Fruit fly (Drosophila melanogaster): ENCODE measurements around the gene Ect3.

The Ect3 gene

dm6 chr3R:11969217-11969616 is 29.9 kb upstream of the Ect3 start (continued):
- TF ChIP-seq seq (GFP tag; IDR thresholded peaks at IDR 0.05): no peak
- TF ChIP-seq schlank (tag; optimal IDR thresholded peaks at IDR 0.05): no peak
- TF ChIP-seq CG7928 (GFP tag; optimal IDR thresholded peaks at IDR 0.05): no peak
- TF ChIP-seq Med (GFP tag): peak; percentile 80
- no peak for TF ChIP-seq CG4282 (GFP tag; optimal IDR thresholded peaks at IDR 0.05)
- no peak for TF ChIP-seq HmgZ (tag; optimal IDR thresholded peaks at IDR 0.05)
- TF ChIP-seq yki (optimal IDR thresholded peaks at IDR 0.05): no peak
- TF ChIP-seq zen (tag; optimal IDR thresholded peaks at IDR 0.05): no peak
- no peak for TF ChIP-seq Chrac-16 (GFP tag; optimal IDR thresholded peaks at IDR 0.05)
- TF ChIP-seq eyg (GFP tag; optimal IDR thresholded peaks at IDR 0.05): no peak
- TF ChIP-seq repo (GFP tag; optimal IDR thresholded peaks at IDR 0.05): no peak
- no peak for TF ChIP-seq jigr1 (GFP tag; IDR thresholded peaks at IDR 0.05)
- TF ChIP-seq CG9817 (tag; optimal IDR thresholded peaks at IDR 0.05): peak; percentile 24
- no peak for TF ChIP-seq Sry-β (GFP tag; optimal IDR thresholded peaks at IDR 0.05)
- TF ChIP-seq grau (tag; optimal IDR thresholded peaks at IDR 0.05): peak; percentile 79
- TF ChIP-seq HmgD (GFP tag; optimal IDR thresholded peaks at IDR 0.05): no peak
- TF ChIP-seq Atf6 (GFP tag; IDR thresholded peaks at IDR 0.05): peak; percentile 59; the same call in 1 of the 2 replicates
- peak; percentile 48 for TF ChIP-seq CoRest (tag; optimal IDR thresholded peaks at IDR 0.05)
- no peak for TF ChIP-seq CG10366 (GFP tag; IDR thresholded peaks at IDR 0.05)
- no peak for TF ChIP-seq dimm (GFP tag; IDR thresholded peaks at IDR 0.05)
- TF ChIP-seq ind (GFP tag; optimal IDR thresholded peaks at IDR 0.05): no peak
- TF ChIP-seq lilli (GFP tag; optimal IDR thresholded peaks at IDR 0.05): peak; percentile 23
- no peak for TF ChIP-seq CG9797 (GFP tag; optimal IDR thresholded peaks at IDR 0.05)
- TF ChIP-seq CG1024 (GFP tag; IDR thresholded peaks at IDR 0.05): no peak
- no peak for TF ChIP-seq CrebB (tag; optimal IDR thresholded peaks at IDR 0.05)
- TF ChIP-seq D (optimal IDR thresholded peaks at IDR 0.05): no peak
- TF ChIP-seq D (GFP tag; optimal IDR thresholded peaks at IDR 0.05): no peak
- no peak for TF ChIP-seq crc (GFP tag; optimal IDR thresholded peaks at IDR 0.05)
- no peak for TF ChIP-seq Eip74EF (GFP tag; optimal IDR thresholded peaks at IDR 0.05)
- no peak for TF ChIP-seq CG8281 (tag; optimal IDR thresholded peaks at IDR 0.05)
- TF ChIP-seq br (optimal IDR thresholded peaks at IDR 0.05): no peak
- TF ChIP-seq CG3281 (GFP tag; optimal IDR thresholded peaks at IDR 0.05): peak; percentile 8
- TF ChIP-seq Kr (GFP tag; optimal IDR thresholded peaks at IDR 0.05): no peak
- peak; percentile 48 for TF ChIP-seq CG15269 (tag; optimal IDR thresholded peaks at IDR 0.05)
- no peak for TF ChIP-seq knrl (GFP tag; IDR thresholded peaks at IDR 0.05; ENCODE audit: partially characterized antibody)
- peak; percentile 30 for TF ChIP-seq CG13424 (tag; optimal IDR thresholded peaks at IDR 0.05)
- TF ChIP-seq CG4707 (GFP tag; optimal IDR thresholded peaks at IDR 0.05): no peak
- TF ChIP-seq CG18619 (GFP tag; optimal IDR thresholded peaks at IDR 0.05): no peak
- TF ChIP-seq fd3F (GFP tag; optimal IDR thresholded peaks at IDR 0.05): peak; percentile 1
- peak; percentile 32 for TF ChIP-seq CG7839 (tag; optimal IDR thresholded peaks at IDR 0.05)
- no peak for TF ChIP-seq D19A (tag; optimal IDR thresholded peaks at IDR 0.05)
- TF ChIP-seq MTF-1 (GFP tag; optimal IDR thresholded peaks at IDR 0.05; ENCODE audit: borderline replicate concordance): no peak
- no peak for TF ChIP-seq Nf-YB (GFP tag; optimal IDR thresholded peaks at IDR 0.05)
- TF ChIP-seq ash1 (GFP tag; optimal IDR thresholded peaks at IDR 0.05): no peak
- TF ChIP-seq Hand (GFP tag; optimal IDR thresholded peaks at IDR 0.05): no peak
- no peak for TF ChIP-seq sug (tag; optimal IDR thresholded peaks at IDR 0.05)
- no peak for TF ChIP-seq NK7.1 (GFP tag; optimal IDR thresholded peaks at IDR 0.05)
- 0 out of 3 replicates have a peak, but pooled peaks have one; percentile 13 for TF ChIP-seq dysf (GFP tag; IDR thresholded peaks at IDR 0.05)
- TF ChIP-seq pho (GFP tag; optimal IDR thresholded peaks at IDR 0.05): no peak
- peak; percentile 64 for TF ChIP-seq Drgx (GFP tag; IDR thresholded peaks at IDR 0.05)
- TF ChIP-seq dati (GFP tag; IDR thresholded peaks at IDR 0.05): no peak
- peak; percentile 16 for TF ChIP-seq tio (GFP tag; optimal IDR thresholded peaks at IDR 0.05)

All from whole organism, embryonic.